Worm (Caenorhabditis elegans): ENCODE results near the gene R07C3.3.

- no peak for TF ChIP-seq nhr-237 (tag; optimal IDR thresholded peaks at IDR 0.05)
- no peak for TF ChIP-seq snpc-4 (tag; optimal IDR thresholded peaks at IDR 0.05)
- no peak for TF ChIP-seq unc-30 (tag; optimal IDR thresholded peaks at IDR 0.05)
- TF ChIP-seq ztf-4 (tag; optimal IDR thresholded peaks at IDR 0.05), result no peak
- no peak for TF ChIP-seq ama-1 (optimal IDR thresholded peaks at IDR 0.05)
- peak; percentile 15 for TF ChIP-seq pqm-1 (tag; optimal IDR thresholded peaks at IDR 0.05)
- no peak for TF ChIP-seq blmp-1 (tag; optimal IDR thresholded peaks at IDR 0.05)
- no peak for TF ChIP-seq ztf-11 (tag; optimal IDR thresholded peaks at IDR 0.05)
- TF ChIP-seq ces-1 (GFP tag; optimal IDR thresholded peaks at IDR 0.05), result no peak
- no peak for TF ChIP-seq nhr-12 (tag; optimal IDR thresholded peaks at IDR 0.05)
Observed at ce11 chrII:943773-944172, 5.1 kb downstream of the R07C3.3 start, which contains the start of gene clec-43.
